Fruit fly (Drosophila melanogaster) whole organism, embryonic: Measurements from ENCODE around the gene CG6231.
A peak's percentile ranks its signal among the peaks of the same experiment; 100 is the strongest.

ENCODE experiments used
- Ada2b ChIP-seq: fragments of 200-800 bp; sonication (Bioruptor generic); IDR thresholded peaks from 2 replicates; pipeline ENCODE4 v1.3.6; 2022; ENCODE audit warnings: missing biosample characterization, missing genetic modification characterization
- C15 ChIP-seq: fragments of 200-800 bp; sonication (Bioruptor generic); IDR thresholded peaks from 3 replicates; pipeline ENCODE4 v1.3.6; 2022; ENCODE audit warnings: missing biosample characterization, missing genetic modification characterization
- CG10274 ChIP-seq: fragments of 200-800 bp; sonication (Bioruptor generic); optimal IDR thresholded peaks from 3 replicates; lab custom pipeline; 2017; ENCODE audit warnings: missing biosample characterization, mild to moderate bottlenecking, missing genetic modification characterization
- CG10321 ChIP-seq: fragments of 200-800 bp; sonication (Bioruptor generic); IDR thresholded peaks from 2 replicates; pipeline ENCODE4 v1.3.6; 2022; ENCODE audit warnings: missing biosample characterization, missing genetic modification characterization
- CG10979 ChIP-seq: fragments of 200-800 bp; sonication (Bioruptor generic); optimal IDR thresholded peaks from 2 replicates; lab custom pipeline; 2018; ENCODE audit warnings: missing biosample characterization, mild to moderate bottlenecking, missing genetic modification characterization, moderate library complexity
- CG11504 ChIP-seq: fragments of 200-800 bp; sonication (Bioruptor generic); optimal IDR thresholded peaks from 3 replicates; lab custom pipeline; 2019; ENCODE audit warnings: missing biosample characterization, mild to moderate bottlenecking, missing genetic modification characterization, moderate library complexity
- CG11696 ChIP-seq: fragments of 200-800 bp; sonication (Bioruptor generic); IDR thresholded peaks from 2 replicates; pipeline ENCODE4 v1.3.6; 2022; ENCODE audit warnings: missing biosample characterization, missing genetic modification characterization
- CG12071 ChIP-seq: fragments of 200-800 bp; sonication (Bioruptor generic); optimal IDR thresholded peaks from 3 replicates; lab custom pipeline; 2018; ENCODE audit warnings: missing biosample characterization, mild to moderate bottlenecking, missing genetic modification characterization
- CG12104 ChIP-seq: fragments of 200-800 bp; sonication (Bioruptor generic); optimal IDR thresholded peaks from 3 replicates; lab custom pipeline; 2016; ENCODE audit warnings: missing biosample characterization, missing genetic modification characterization
- CG12769 ChIP-seq: fragments of 200-800 bp; sonication (Bioruptor generic); optimal IDR thresholded peaks from 2 replicates; lab custom pipeline; 2019; ENCODE audit warnings: missing biosample characterization, mild to moderate bottlenecking, missing genetic modification characterization, moderate library complexity
- CG1529 ChIP-seq: fragments of 200-800 bp; sonication (Bioruptor generic); optimal IDR thresholded peaks from 3 replicates; lab custom pipeline; 2018; ENCODE audit warnings: missing biosample characterization, missing genetic modification characterization
- CG33213 ChIP-seq: fragments of 200-800 bp; sonication (Bioruptor generic); optimal IDR thresholded peaks from 3 replicates; lab custom pipeline; 2016; ENCODE audit warnings: missing biosample characterization, missing genetic modification characterization
- CG42726 ChIP-seq: fragments of 200-800 bp; sonication (Bioruptor generic); IDR thresholded peaks from 2 replicates; pipeline ENCODE4 v1.3.6; 2022; ENCODE audit warnings: missing biosample characterization, missing genetic modification characterization; ENCODE audit not compliant: partially characterized antibody
- CG7963 ChIP-seq: fragments of 200-800 bp; sonication (Bioruptor generic); IDR thresholded peaks from 3 replicates; pipeline ENCODE4 v1.3.6; 2022; ENCODE audit warnings: missing biosample characterization, missing genetic modification characterization; ENCODE audit not compliant: partially characterized antibody
- CG8359 ChIP-seq: fragments of 200-800 bp; sonication (Bioruptor generic); optimal IDR thresholded peaks from 2 replicates; lab custom pipeline; 2017; ENCODE audit warnings: missing biosample characterization, mild to moderate bottlenecking, missing genetic modification characterization, borderline replicate concordance
- Chrac-16 ChIP-seq: fragments of 200-800 bp; sonication (Bioruptor generic); optimal IDR thresholded peaks from 3 replicates; lab custom pipeline; 2016; ENCODE audit warnings: missing biosample characterization, missing genetic modification characterization
- Dll ChIP-seq: fragments of 200-800 bp; sonication (Bioruptor generic); IDR thresholded peaks from 4 replicates; pipeline ENCODE4 v1.3.6; 2022; ENCODE audit warnings: missing biosample characterization, missing genetic modification characterization; ENCODE audit not compliant: partially characterized antibody
- HHEX ChIP-seq: fragments of 200-800 bp; sonication (Bioruptor generic); optimal IDR thresholded peaks from 3 replicates; lab custom pipeline; 2017; ENCODE audit warnings: missing biosample characterization, mild to moderate bottlenecking, missing genetic modification characterization, missing genetic modification reagents
- HLH3B ChIP-seq: fragments of 200-800 bp; sonication (Bioruptor generic); IDR thresholded peaks from 2 replicates; pipeline ENCODE4 v1.3.6; 2022; ENCODE audit warnings: missing biosample characterization, missing genetic modification characterization
- HmgD ChIP-seq: fragments of 200-800 bp; sonication (Bioruptor generic); optimal IDR thresholded peaks from 3 replicates; lab custom pipeline; 2016; ENCODE audit warnings: missing biosample characterization, missing genetic modification characterization
- Lpt ChIP-seq: fragments of >200 bp; optimal IDR thresholded peaks from 2 replicates; lab custom pipeline; 2018; ENCODE audit warnings: missing biosample characterization, missing genetic modification characterization
- NFAT ChIP-seq: fragments of 200-800 bp; sonication (Bioruptor generic); IDR thresholded peaks from 2 replicates; pipeline ENCODE4 v1.3.6; 2022; ENCODE audit warnings: missing biosample characterization, missing genetic modification characterization
- Nf-YC ChIP-seq: fragments of 200-800 bp; optimal IDR thresholded peaks from 3 replicates; lab custom pipeline; 2019; ENCODE audit warnings: missing biosample characterization, mild to moderate bottlenecking, missing genetic modification characterization, moderate library complexity
- Ravus ChIP-seq: fragments of 200-800 bp; sonication (Bioruptor generic); IDR thresholded peaks from 2 replicates; pipeline ENCODE4 v1.3.6; 2022; ENCODE audit warnings: missing biosample characterization, missing genetic modification characterization
- Rx ChIP-seq: fragments of 200-800 bp; sonication (Bioruptor generic); IDR thresholded peaks from 2 replicates; pipeline ENCODE4 v1.3.6; 2022; ENCODE audit warnings: missing biosample characterization, missing genetic modification characterization
- Sry-β ChIP-seq: fragments of 200-800 bp; sonication (Bioruptor generic); optimal IDR thresholded peaks from 2 replicates; lab custom pipeline; 2018; ENCODE audit warnings: missing biosample characterization, mild to moderate bottlenecking, missing genetic modification characterization, moderate library complexity
- Ssrp ChIP-seq: fragments of 200-800 bp; sonication (Bioruptor generic); optimal IDR thresholded peaks from 2 replicates; lab custom pipeline; 2018; ENCODE audit warnings: missing biosample characterization, mild to moderate bottlenecking, missing genetic modification characterization, moderate library complexity
- Vsx1 ChIP-seq: fragments of 200-800 bp; sonication (Bioruptor generic); optimal IDR thresholded peaks from 2 replicates; lab custom pipeline; 2017; ENCODE audit warnings: missing biosample characterization, mild to moderate bottlenecking, missing genetic modification characterization, missing genetic modification reagents
- Xbp1 ChIP-seq: fragments of 200-800 bp; sonication (Bioruptor generic); optimal IDR thresholded peaks from 3 replicates; lab custom pipeline; 2016; ENCODE audit warnings: missing biosample characterization, mild to moderate bottlenecking, missing genetic modification characterization
- bigmax ChIP-seq: fragments of 200-800 bp; sonication (Bioruptor generic); optimal IDR thresholded peaks from 2 replicates; lab custom pipeline; 2018; ENCODE audit warnings: missing biosample characterization, mild to moderate bottlenecking, missing genetic modification characterization
- bsh ChIP-seq, 2 experiments: fragments of 200-800 bp; sonication (Bioruptor generic); optimal IDR thresholded peaks; 2 replicates each; lab custom pipeline; 2017 to 2018; ENCODE audit warnings: mild to moderate bottlenecking in 2 of 2, missing biosample characterization in 2 of 2, missing genetic modification characterization in 2 of 2, moderate library complexity in 1 of 2
- chif ChIP-seq, 2 experiments: fragments of 200-800 bp; sonication (Bioruptor generic); optimal IDR thresholded peaks; 3 replicates each; lab custom pipeline; 2016; ENCODE audit warnings: missing biosample characterization in 2 of 2, missing genetic modification characterization in 2 of 2
- corto ChIP-seq: fragments of 200-800 bp; sonication (Bioruptor generic); optimal IDR thresholded peaks from 2 replicates; lab custom pipeline; 2016; ENCODE audit warnings: missing biosample characterization, mild to moderate bottlenecking, missing genetic modification characterization, moderate library complexity
- dmrt99B ChIP-seq: fragments of 200-800 bp; sonication (Bioruptor generic); optimal IDR thresholded peaks from 2 replicates; lab custom pipeline; 2018; ENCODE audit warnings: missing biosample characterization, mild to moderate bottlenecking, missing genetic modification characterization, moderate library complexity
- fd102C ChIP-seq: fragments of 200-800 bp; sonication (Bioruptor generic); optimal IDR thresholded peaks from 2 replicates; lab custom pipeline; 2018; ENCODE audit warnings: missing biosample characterization, mild to moderate bottlenecking, missing genetic modification characterization, moderate library complexity
- grau ChIP-seq: fragments of 200-800 bp; optimal IDR thresholded peaks from 3 replicates; lab custom pipeline; 2019; ENCODE audit warnings: missing biosample characterization, mild to moderate bottlenecking, missing genetic modification characterization, moderate library complexity
- hbn ChIP-seq: fragments of 200-800 bp; sonication (Bioruptor generic); IDR thresholded peaks from 2 replicates; pipeline ENCODE4 v1.3.6; 2022; ENCODE audit warnings: missing biosample characterization, missing genetic modification characterization; ENCODE audit not compliant: partially characterized antibody
- hth ChIP-seq: fragments of >200 bp; optimal IDR thresholded peaks from 2 replicates; lab custom pipeline; 2017; ENCODE audit warnings: inconsistent platforms
- ind ChIP-seq: fragments of 200-800 bp; sonication (Bioruptor generic); optimal IDR thresholded peaks from 3 replicates; lab custom pipeline; 2016; ENCODE audit warnings: missing biosample characterization, missing genetic modification characterization
- lilli ChIP-seq: fragments of 200-800 bp; sonication (Bioruptor generic); optimal IDR thresholded peaks from 3 replicates; lab custom pipeline; 2016; ENCODE audit warnings: missing biosample characterization, missing genetic modification characterization
- lmd ChIP-seq: fragments of 200-800 bp; sonication (Bioruptor generic); IDR thresholded peaks from 2 replicates; pipeline ENCODE4 v1.3.6; 2022; ENCODE audit warnings: missing biosample characterization, missing genetic modification characterization
- odd ChIP-seq: fragments of 200-800 bp; sonication (Bioruptor generic); optimal IDR thresholded peaks from 2 replicates; lab custom pipeline; 2017; ENCODE audit warnings: missing biosample characterization, mild to moderate bottlenecking, missing genetic modification characterization
- org-1 ChIP-seq: fragments of 200-800 bp; sonication (Bioruptor generic); optimal IDR thresholded peaks from 2 replicates; lab custom pipeline; 2017; ENCODE audit warnings: missing biosample characterization, missing genetic modification characterization
- peb ChIP-seq: fragments of 200-800 bp; sonication (Bioruptor generic); IDR thresholded peaks from 2 replicates; pipeline ENCODE4 v1.3.6; 2022; ENCODE audit warnings: missing biosample characterization, missing genetic modification characterization
- sima ChIP-seq: fragments of 200-800 bp; sonication (Bioruptor generic); optimal IDR thresholded peaks from 2 replicates; lab custom pipeline; 2016; ENCODE audit warnings: missing biosample characterization, missing genetic modification characterization
- stwl ChIP-seq: fragments of 200-800 bp; sonication (Bioruptor generic); optimal IDR thresholded peaks from 3 replicates; lab custom pipeline; 2018; ENCODE audit warnings: missing biosample characterization, mild to moderate bottlenecking, missing genetic modification characterization, moderate library complexity
- tap ChIP-seq: fragments of 200-800 bp; optimal IDR thresholded peaks from 3 replicates; lab custom pipeline; 2019; ENCODE audit warnings: missing biosample characterization, mild to moderate bottlenecking, missing genetic modification characterization, moderate library complexity
- tna ChIP-seq: fragments of 200-800 bp; sonication (Bioruptor generic); IDR thresholded peaks from 2 replicates; pipeline ENCODE4 v1.3.6; 2022; ENCODE audit warnings: missing biosample characterization, missing genetic modification characterization; ENCODE audit not compliant: partially characterized antibody
- toy ChIP-seq: fragments of 200-800 bp; sonication (Bioruptor generic); IDR thresholded peaks from 2 replicates; pipeline ENCODE4 v1.3.6; 2022; ENCODE audit warnings: missing biosample characterization, missing genetic modification characterization
- wor ChIP-seq: fragments of 200-800 bp; sonication (Bioruptor generic); IDR thresholded peaks from 2 replicates; pipeline ENCODE4 v1.3.6; 2022; ENCODE audit warnings: missing biosample characterization, missing genetic modification characterization

Gene CG6231

dm6 chr3R:19627792-19628522, 4.6 kb downstream of the CG6231 start (continued):
- TF ChIP-seq CG7963 (GFP tag; lab: Robert Waterston, UW), result no peak
- no peak for TF ChIP-seq CG12769 (tag; lab: Kevin White, UChicago)
- TF ChIP-seq Ravus, result no peak
- peak; percentile 63 for TF ChIP-seq CG10979 (tag; lab: Kevin White, UChicago)
- no peak for TF ChIP-seq Chrac-16 (GFP tag; lab: Kevin White, UChicago)
- TF ChIP-seq Vsx1 (GFP tag; lab: Kevin White, UChicago), result no peak
- TF ChIP-seq stwl (tag; lab: Kevin White, UChicago), result no peak
- peak; percentile 14 for TF ChIP-seq org-1 (GFP tag; lab: Kevin White, UChicago)
- no peak for TF ChIP-seq odd (GFP tag; lab: Kevin White, UChicago)
- TF ChIP-seq Rx (GFP tag; lab: Robert Waterston, UW), result no peak
- no peak for TF ChIP-seq corto (GFP tag; lab: Kevin White, UChicago)
- TF ChIP-seq CG10321 (GFP tag; lab: Robert Waterston, UW), result no peak
- TF ChIP-seq HmgD (GFP tag; lab: Kevin White, UChicago), result no peak
- TF ChIP-seq sima, result no peak
- TF ChIP-seq hth (lab: Kevin White, UChicago), result no peak
- peak; percentile 61 for TF ChIP-seq CG10274 (GFP tag; lab: Kevin White, UChicago)
- TF ChIP-seq Lpt (GFP tag; lab: Kevin White, UChicago), result no peak
- TF ChIP-seq toy (GFP tag; lab: Robert Waterston, UW), result no peak
- no peak for TF ChIP-seq peb (GFP tag; lab: Robert Waterston, UW)
- no peak for TF ChIP-seq Ada2b (GFP tag; lab: Robert Waterston, UW)
- peak; percentile 37 for TF ChIP-seq CG8359 (GFP tag; lab: Kevin White, UChicago)
- TF ChIP-seq CG12104 (GFP tag; lab: Kevin White, UChicago), result peak; percentile 5
- no peak for TF ChIP-seq hbn
- no peak for TF ChIP-seq wor (GFP tag; lab: Robert Waterston, UW)
- TF ChIP-seq bigmax (GFP tag; lab: Kevin White, UChicago), result no peak
- TF ChIP-seq HLH3B (GFP tag; lab: Robert Waterston, UW), result no peak
- TF ChIP-seq bsh (GFP tag; optimal IDR thresholded peaks at IDR 0.05; lab: Kevin White, UChicago), result no peak
- TF ChIP-seq CG11696 (GFP tag; lab: Robert Waterston, UW), result no peak
- TF ChIP-seq Ssrp (tag; lab: Kevin White, UChicago), result no peak
- TF ChIP-seq Nf-YC (tag; lab: Kevin White, UChicago), result peak; percentile 43
- TF ChIP-seq CG42726 (GFP tag; lab: Robert Waterston, UW), result no peak
- peak; percentile 61 for TF ChIP-seq ind (GFP tag; lab: Kevin White, UChicago)
- TF ChIP-seq chif (GFP tag; optimal IDR thresholded peaks at IDR 0.05; lab: Kevin White, UChicago), result no peak
- peak; percentile 50 for TF ChIP-seq tap
- peak; percentile 72 for TF ChIP-seq dmrt99B
- no peak for TF ChIP-seq NFAT
- TF ChIP-seq HHEX (GFP tag; lab: Kevin White, UChicago), result peak; percentile 77
- TF ChIP-seq Xbp1 (GFP tag; lab: Kevin White, UChicago), result no peak
- TF ChIP-seq Sry-β (GFP tag; lab: Kevin White, UChicago), result no peak
- TF ChIP-seq fd102C, result no peak
- peak; percentile 32 for TF ChIP-seq grau (tag; lab: Kevin White, UChicago)
- no peak for TF ChIP-seq Dll (GFP tag; lab: Robert Waterston, UW)
- TF ChIP-seq CG1529 (GFP tag; lab: Kevin White, UChicago), result no peak
- TF ChIP-seq CG11504 (tag; lab: Kevin White, UChicago), result peak; percentile 81
- TF ChIP-seq CG33213 (GFP tag; lab: Kevin White, UChicago), result no peak
- TF ChIP-seq tna, result no peak
- TF ChIP-seq C15 (GFP tag; lab: Robert Waterston, UW), result no peak
- no peak for TF ChIP-seq lilli (GFP tag; lab: Kevin White, UChicago)
- TF ChIP-seq CG12071 (GFP tag; lab: Kevin White, UChicago), result peak; percentile 34
- TF ChIP-seq lmd (GFP tag; lab: Robert Waterston, UW), result peak; percentile 35; the same call in 1 of the 2 replicates
